Fruit fly (Drosophila melanogaster) whole organism, wandering third instar larva: Measurements from ENCODE around the gene CG12499.

Experiments
- Abd-B ChIP-seq: fragments of >200 bp; optimal IDR thresholded peaks from 2 replicates; lab custom pipeline; 2017; ENCODE audit warnings: missing biosample characterization, missing genetic modification characterization
- CG32264 ChIP-seq: fragments of 200-800 bp; sonication (Bioruptor generic); optimal IDR thresholded peaks from 2 replicates; lab custom pipeline; 2016; ENCODE audit warnings: missing biosample characterization, missing genetic modification characterization
- GATAd ChIP-seq: sonication (Bioruptor generic); optimal IDR thresholded peaks from 2 replicates; lab custom pipeline; 2016; ENCODE audit warnings: missing biosample characterization, missing genetic modification characterization
- HLH106 ChIP-seq: fragments of 200-800 bp; optimal IDR thresholded peaks from 3 replicates; lab custom pipeline; 2019; ENCODE audit warnings: missing biosample characterization, mild to moderate bottlenecking, missing genetic modification characterization, moderate library complexity
- Hr78 ChIP-seq: fragments of >200 bp; optimal IDR thresholded peaks from 2 replicates; lab custom pipeline; 2017; ENCODE audit warnings: missing biosample characterization, missing genetic modification characterization
- Hr83 ChIP-seq: fragments of 200-300 bp; sonication (Bioruptor generic); optimal IDR thresholded peaks from 2 replicates; lab custom pipeline; 2016; ENCODE audit warnings: missing biosample characterization, mild to moderate bottlenecking, missing genetic modification characterization, moderate library complexity; ENCODE audit not compliant: poor library complexity, severe bottlenecking
- Jra ChIP-seq: sonication (Bioruptor generic); optimal IDR thresholded peaks from 2 replicates; lab custom pipeline; 2016; ENCODE audit warnings: missing biosample characterization, missing genetic modification characterization
- Rel ChIP-seq, 2 experiments: fragments of 200-800 bp; sonication (Bioruptor generic) in 1 of 2; optimal IDR thresholded peaks; 2 replicates in 1 of 2; 3 replicates in 1 of 2; lab custom pipeline; 2016 to 2019; ENCODE audit warnings: mild to moderate bottlenecking in 2 of 2, missing biosample characterization in 2 of 2, missing genetic modification characterization in 2 of 2, moderate library complexity in 1 of 2
- dsf ChIP-seq: sonication (Bioruptor generic); optimal IDR thresholded peaks from 2 replicates; lab custom pipeline; 2016; ENCODE audit warnings: missing biosample characterization, missing genetic modification characterization, borderline replicate concordance
- fru ChIP-seq: fragments of 200-800 bp; sonication (Bioruptor generic); optimal IDR thresholded peaks from 3 replicates; lab custom pipeline; 2016; ENCODE audit warnings: missing biosample characterization, mild to moderate bottlenecking, missing genetic modification characterization
- tai ChIP-seq: sonication (Bioruptor generic); optimal IDR thresholded peaks from 2 replicates; lab custom pipeline; 2016; ENCODE audit warnings: missing biosample characterization, missing genetic modification characterization
- usp ChIP-seq: fragments of >200 bp; optimal IDR thresholded peaks from 2 replicates; lab custom pipeline; 2017; ENCODE audit warnings: missing biosample characterization, missing genetic modification characterization

DNA sequence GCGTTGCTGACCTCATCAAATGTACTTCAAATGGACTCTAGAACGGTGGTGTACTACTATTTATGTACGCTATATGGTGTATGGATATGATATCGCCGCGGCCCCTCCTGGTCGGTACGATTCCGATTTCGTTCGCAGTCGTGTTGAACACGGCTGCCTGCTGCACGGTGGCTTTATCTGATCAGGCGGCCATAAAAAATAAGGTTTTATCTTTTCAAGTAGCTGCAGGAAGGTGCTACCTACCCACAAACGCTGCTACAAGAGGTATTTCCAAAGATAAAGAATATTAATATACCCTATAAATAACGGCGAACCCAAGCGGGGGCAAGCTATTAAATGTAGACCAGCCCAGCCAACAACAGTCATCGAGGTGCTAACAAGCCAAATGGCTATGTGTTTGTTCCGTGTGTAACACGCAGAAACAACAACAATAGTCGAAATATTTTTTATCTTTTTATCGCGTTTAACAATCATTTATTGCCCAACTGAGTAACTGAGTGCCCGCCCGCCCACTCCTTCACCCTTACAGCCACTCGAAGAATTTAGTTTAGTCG lies 3.6 kb upstream of the CG12499 start:
- TF ChIP-seq Hr78 (GFP tag; lab: Kevin White, UChicago) (no peak), dsf (GFP tag; lab: Kevin White, UChicago) (no peak), HLH106 (tag; lab: Kevin White, UChicago) (no peak), fru (GFP tag; lab: Kevin White, UChicago) (no peak), usp (no peak), CG32264 (GFP tag; lab: Kevin White, UChicago) (no peak), Abd-B (GFP tag; lab: Kevin White, UChicago) (no peak), Rel (GFP tag; optimal IDR thresholded peaks at IDR 0.05; lab: Kevin White, UChicago) (no peak), Rel (tag; optimal IDR thresholded peaks at IDR 0.05; lab: Kevin White, UChicago) (no peak), GATAd (GFP tag; lab: Kevin White, UChicago) (no peak), tai (GFP tag; lab: Kevin White, UChicago) (no peak), Jra (GFP tag; lab: Kevin White, UChicago) (no peak), Hr83 (GFP tag; lab: Kevin White, UChicago) (no peak)
